Fruit fly (Drosophila melanogaster) whole organism, wandering third instar larva: ENCODE measurements around the gene SC35.

Source experiments
- CG9705 ChIP-seq: fragments of 200-800 bp; sonication (Bioruptor generic); optimal IDR thresholded peaks from 2 replicates; lab custom pipeline; 2018; ENCODE audit warnings: missing biosample characterization, mild to moderate bottlenecking, missing genetic modification characterization
- CrebA ChIP-seq: fragments of 200-800 bp; sonication (Bioruptor generic); optimal IDR thresholded peaks from 2 replicates; lab custom pipeline; 2016; ENCODE audit warnings: missing biosample characterization, mild to moderate bottlenecking, missing genetic modification characterization, borderline replicate concordance
- Dfd ChIP-seq: fragments of >200 bp; optimal IDR thresholded peaks from 2 replicates; lab custom pipeline; 2017; ENCODE audit warnings: missing biosample characterization, missing genetic modification characterization
- Hr78 ChIP-seq: fragments of >200 bp; optimal IDR thresholded peaks from 2 replicates; lab custom pipeline; 2017; ENCODE audit warnings: missing biosample characterization, missing genetic modification characterization
- Jra ChIP-seq: sonication (Bioruptor generic); optimal IDR thresholded peaks from 2 replicates; lab custom pipeline; 2016; ENCODE audit warnings: missing biosample characterization, missing genetic modification characterization
- Mio ChIP-seq: sonication (Bioruptor generic); optimal IDR thresholded peaks from 2 replicates; lab custom pipeline; 2016; ENCODE audit warnings: missing biosample characterization, missing genetic modification characterization
- Myc ChIP-seq: fragments of >200 bp; optimal IDR thresholded peaks from 2 replicates; lab custom pipeline; 2017
- OdsH ChIP-seq: fragments of 200-800 bp; sonication (Bioruptor generic); optimal IDR thresholded peaks from 2 replicates; lab custom pipeline; 2016; ENCODE audit warnings: missing biosample characterization, mild to moderate bottlenecking, missing genetic modification characterization
- Rel ChIP-seq, 2 experiments: fragments of 200-800 bp; sonication (Bioruptor generic) in 1 of 2; optimal IDR thresholded peaks; 2 replicates in 1 of 2; 3 replicates in 1 of 2; lab custom pipeline; 2016 to 2019; ENCODE audit warnings: mild to moderate bottlenecking in 2 of 2, missing biosample characterization in 2 of 2, missing genetic modification characterization in 2 of 2, moderate library complexity in 1 of 2
- Sp1 ChIP-seq: fragments of 200-800 bp; sonication (Bioruptor generic); optimal IDR thresholded peaks from 3 replicates; lab custom pipeline; 2019; ENCODE audit warnings: missing biosample characterization, mild to moderate bottlenecking, missing genetic modification characterization, moderate library complexity
- br ChIP-seq: fragments of 200-800 bp; sonication (Bioruptor generic); optimal IDR thresholded peaks from 2 replicates; lab custom pipeline; 2016; ENCODE audit warnings: missing biosample characterization, missing genetic modification characterization
- brk ChIP-seq: fragments of 200-800 bp; sonication (Bioruptor generic); optimal IDR thresholded peaks from 2 replicates; lab custom pipeline; 2016; ENCODE audit warnings: missing biosample characterization, mild to moderate bottlenecking, missing genetic modification characterization
- dmrt93B ChIP-seq: fragments of 200-800 bp; sonication (Bioruptor generic); optimal IDR thresholded peaks from 2 replicates; lab custom pipeline; 2018; ENCODE audit warnings: missing biosample characterization, mild to moderate bottlenecking, missing genetic modification characterization
- dsf ChIP-seq: sonication (Bioruptor generic); optimal IDR thresholded peaks from 2 replicates; lab custom pipeline; 2016; ENCODE audit warnings: missing biosample characterization, missing genetic modification characterization, borderline replicate concordance
- foxo ChIP-seq, 2 experiments: fragments of 200-800 bp; sonication (Bioruptor generic); optimal IDR thresholded peaks; 2 replicates in 1 of 2; 3 replicates in 1 of 2; lab custom pipeline; 2016 to 2017; ENCODE audit warnings: missing biosample characterization in 2 of 2, missing genetic modification characterization in 2 of 2
- jim ChIP-seq: fragments of 175-275, 200-325 bp; sonication (Bioruptor generic); optimal IDR thresholded peaks from 2 replicates; lab custom pipeline; 2016; ENCODE audit warnings: missing biosample characterization, mild to moderate bottlenecking, missing genetic modification characterization
- lola ChIP-seq: fragments of >200 bp; optimal IDR thresholded peaks from 2 replicates; lab custom pipeline; 2017; ENCODE audit warnings: missing biosample characterization, missing genetic modification characterization
- pan ChIP-seq: fragments of >200 bp; optimal IDR thresholded peaks from 2 replicates; lab custom pipeline; 2017
- usp ChIP-seq: fragments of >200 bp; optimal IDR thresholded peaks from 2 replicates; lab custom pipeline; 2017; ENCODE audit warnings: missing biosample characterization, missing genetic modification characterization

Gene SC35

dm6 chr2L:12392406-12392805 lies 42.1 kb downstream of the SC35 start:
- TF ChIP-seq CrebA (GFP tag; lab: Kevin White, UChicago) = no peak
- TF ChIP-seq Myc = no peak
- no peak for TF ChIP-seq Mio (GFP tag; lab: Kevin White, UChicago)
- TF ChIP-seq Sp1 (GFP tag; lab: Kevin White, UChicago) = no peak
- no peak for TF ChIP-seq dmrt93B (GFP tag; lab: Kevin White, UChicago)
- no peak for TF ChIP-seq Dfd
- TF ChIP-seq foxo (GFP tag; optimal IDR thresholded peaks at IDR 0.05; lab: Kevin White, UChicago) = no peak
- no peak for TF ChIP-seq dsf
- no peak for TF ChIP-seq brk (GFP tag; lab: Kevin White, UChicago)
- no peak for TF ChIP-seq Rel (GFP tag; optimal IDR thresholded peaks at IDR 0.05; lab: Kevin White, UChicago)
- no peak for TF ChIP-seq Rel (tag; optimal IDR thresholded peaks at IDR 0.05; lab: Kevin White, UChicago)
- TF ChIP-seq Jra = no peak
- TF ChIP-seq OdsH = no peak
- TF ChIP-seq Hr78 (GFP tag; lab: Kevin White, UChicago) = no peak
- TF ChIP-seq jim (GFP tag; lab: Kevin White, UChicago) = no peak
- TF ChIP-seq pan (lab: Kevin White, UChicago) = no peak
- no peak for TF ChIP-seq CG9705
- no peak for TF ChIP-seq lola
- TF ChIP-seq usp = no peak
- TF ChIP-seq br (GFP tag; lab: Kevin White, UChicago) = no peak
- TF ChIP-seq, all 38 proteins: peak for 0
